Worm (Caenorhabditis elegans): ENCODE measurements around the gene R03D7.15.
"Not testable (repeated sequence)": the region's sequence is repeated elsewhere in the genome, so short reads cannot be mapped to it uniquely, and the experiment has no call there.

DNA sequence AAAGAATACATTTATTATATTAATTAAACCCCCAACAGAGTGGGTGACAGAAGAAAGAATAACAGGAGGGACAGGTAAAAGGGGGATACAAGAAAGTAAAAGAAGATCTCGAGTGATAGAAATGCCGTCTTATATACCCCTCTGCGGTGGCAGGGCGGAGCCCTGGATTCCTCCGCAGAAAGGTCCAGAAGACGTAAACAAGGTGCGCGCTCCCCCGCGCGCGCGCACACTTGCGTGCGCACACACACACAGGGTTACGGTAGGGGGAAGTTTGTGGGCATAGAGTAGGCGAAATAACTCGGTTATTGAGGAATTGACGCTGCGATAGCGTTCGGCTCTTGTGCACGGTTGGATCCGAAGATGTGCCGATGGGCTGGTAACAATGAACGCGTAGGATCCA is at the start of gene R03D7.15:
- not testable (repeated sequence) for TF ChIP-seq T23F11.4 (GFP tag; optimal IDR thresholded peaks at IDR 0.05); ets-4 (tag; optimal IDR thresholded peaks at IDR 0.05); pha-4 (tag; optimal IDR thresholded peaks at IDR 0.05); ahr-1 (tag; optimal IDR thresholded peaks at IDR 0.05); pag-3 (tag; optimal IDR thresholded peaks at IDR 0.05; ENCODE audit: borderline replicate concordance); pat-9 (tag; optimal IDR thresholded peaks at IDR 0.05); unc-42 (tag; optimal IDR thresholded peaks at IDR 0.05); nfya-1 (tag; optimal IDR thresholded peaks at IDR 0.05); tbx-2 (tag; optimal IDR thresholded peaks at IDR 0.05); ama-1 (optimal IDR thresholded peaks at IDR 0.05); dmd-4 (tag; optimal IDR thresholded peaks at IDR 0.05; ENCODE audit: borderline replicate concordance)
